Fruit fly (Drosophila melanogaster): ENCODE results near the gene Ndc1.

DNA sequence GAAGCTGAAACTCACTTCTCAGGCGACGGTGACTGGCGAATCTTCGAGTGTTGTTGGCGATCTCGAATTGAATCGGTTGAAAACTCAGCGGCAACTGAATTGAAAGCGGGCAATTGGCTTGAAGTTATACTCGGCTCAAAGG is 24.0 kb downstream of the Ndc1 start, which contains the start of gene CG12268:
- TF ChIP-seq Sin3A (optimal IDR thresholded peaks at IDR 0.05) (no peak), insv (optimal IDR thresholded peaks at IDR 0.05) (no peak), ttk (optimal IDR thresholded peaks at IDR 0.05) (no peak), Myc (optimal IDR thresholded peaks at IDR 0.05) (no peak), psq (optimal IDR thresholded peaks at IDR 0.05) (no peak)

All from Kc167 (cell line).